Worm (Caenorhabditis elegans) whole organism, L4/young adult: ENCODE data around the gene K01A6.7.

Experiments used
- dao-5 ChIP-seq: sonication (generic microtip); optimal IDR thresholded peaks from 2 replicates; lab custom pipeline; 2016; ENCODE audit warnings: missing genotype, missing genetic modification characterization, moderate library complexity, missing compliant biosample characterization
- him-1 ChIP-seq: sonication (generic microtip); optimal IDR thresholded peaks from 2 replicates; lab custom pipeline; 2016; ENCODE audit warnings: missing genotype, missing genetic modification reagents, missing genetic modification characterization, missing compliant biosample characterization

DNA sequence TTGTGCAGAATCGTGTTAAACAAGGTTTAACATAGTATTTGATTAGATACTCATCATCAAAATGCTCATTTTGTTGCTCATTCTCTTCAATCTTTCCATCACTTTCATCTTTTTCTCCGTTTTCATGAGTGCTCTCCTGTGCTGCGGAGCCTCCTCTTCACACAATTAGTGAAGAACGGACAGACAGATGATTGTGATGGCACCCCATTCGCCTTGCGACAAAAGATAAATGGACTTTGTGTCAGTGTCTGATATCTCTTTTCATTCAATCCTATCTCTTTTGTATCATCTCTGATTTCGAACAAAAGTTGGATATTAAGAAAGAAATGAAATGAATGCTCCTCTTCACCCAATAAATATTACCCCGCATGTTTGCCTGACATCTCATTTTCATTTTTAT, 28.0 kb downstream of the K01A6.7 start:
- no peak for TF ChIP-seq him-1
- no peak for TF ChIP-seq dao-5
